Fruit fly (Drosophila melanogaster) whole organism, pupa: Measurements from ENCODE around the gene mub.

Experiments
- CG10348 ChIP-seq: fragments of 200-800 bp; sonication (Bioruptor generic); IDR thresholded peaks from 2 replicates; pipeline ENCODE4 v1.3.6; 2022; ENCODE audit warnings: missing biosample characterization, missing genetic modification characterization
- CG13204 ChIP-seq: fragments of 200-800 bp; sonication (Bioruptor generic); optimal IDR thresholded peaks from 2 replicates; lab custom pipeline; 2018; ENCODE audit warnings: missing biosample characterization, mild to moderate bottlenecking, missing genetic modification characterization, moderate library complexity
- CG32121 ChIP-seq: fragments of 200-800 bp; sonication (Bioruptor generic); IDR thresholded peaks from 2 replicates; pipeline ENCODE4 v1.3.6; 2022; ENCODE audit warnings: missing biosample characterization, missing genetic modification characterization
- CG8159 ChIP-seq: fragments of 200-800 bp; sonication (Bioruptor generic); optimal IDR thresholded peaks from 3 replicates; lab custom pipeline; 2018; ENCODE audit warnings: missing biosample characterization, mild to moderate bottlenecking, missing genetic modification characterization, moderate library complexity
- CG9948 ChIP-seq: fragments of 200-800 bp; sonication (Bioruptor generic); optimal IDR thresholded peaks from 2 replicates; lab custom pipeline; 2018; ENCODE audit warnings: missing biosample characterization, mild to moderate bottlenecking, missing genetic modification characterization, moderate library complexity
- Pif1A ChIP-seq: fragments of 200-800 bp; sonication (Bioruptor generic); optimal IDR thresholded peaks from 3 replicates; lab custom pipeline; 2016; ENCODE audit warnings: missing biosample characterization, missing genetic modification characterization
- Snoo ChIP-seq: fragments of 200-800 bp; sonication (Bioruptor generic); optimal IDR thresholded peaks from 3 replicates; lab custom pipeline; 2017; ENCODE audit warnings: missing biosample characterization, mild to moderate bottlenecking, missing genetic modification characterization, inconsistent platforms
- fd96Ca ChIP-seq: fragments of 200-800 bp; sonication (Bioruptor generic); IDR thresholded peaks from 3 replicates; pipeline ENCODE4 v1.3.6; 2022; ENCODE audit warnings: missing biosample characterization, missing genetic modification characterization
- gl ChIP-seq: fragments of 200-800 bp; sonication (Bioruptor generic); optimal IDR thresholded peaks from 2 replicates; lab custom pipeline; 2018; ENCODE audit warnings: missing biosample characterization, mild to moderate bottlenecking, missing genetic modification characterization

The mub gene

dm6 chr3L:21973640-21974039 lies 129.1 kb downstream of the mub start:
- no peak for TF ChIP-seq Pif1A (GFP tag; lab: Kevin White, UChicago)
- TF ChIP-seq Snoo (tag; lab: Kevin White, UChicago), result no peak
- TF ChIP-seq CG9948 (tag; lab: Kevin White, UChicago), result no peak
- no peak for TF ChIP-seq CG8159 (tag; lab: Kevin White, UChicago)
- no peak for TF ChIP-seq CG10348 (GFP tag; lab: Robert Waterston, UW)
- TF ChIP-seq CG32121, result no peak
- TF ChIP-seq fd96Ca (GFP tag; lab: Robert Waterston, UW), result no peak

- TF ChIP-seq gl (tag; lab: Kevin White, UChicago), result no peak
- TF ChIP-seq CG13204 (GFP tag; lab: Kevin White, UChicago), result peak; percentile 37
- TF ChIP-seq, all 21 proteins: peak for 1
Measured at dm6 chr3L:21979789-21980188, 135.2 kb downstream of the mub start.
